Worm (Caenorhabditis elegans) whole organism, early embryonic: ENCODE measurements around the gene C27B7.9.

ENCODE experiments used
- B0310.2 ChIP-seq: sonication (generic microtip); optimal IDR thresholded peaks from 2 replicates; lab custom pipeline; 2016; ENCODE audit warnings: mild to moderate bottlenecking, missing genetic modification characterization, missing compliant biosample characterization
- aly-1 ChIP-seq: sonication (generic microtip); optimal IDR thresholded peaks from 2 replicates; lab custom pipeline; 2016; ENCODE audit warnings: missing genetic modification characterization, missing compliant biosample characterization
- ama-1 ChIP-seq: fragments of 150-350 bp; optimal IDR thresholded peaks from 2 replicates; lab custom pipeline; 2014
- ceh-13 ChIP-seq: fragments of 200-800 bp; sonication (Bioruptor generic); optimal IDR thresholded peaks from 2 replicates; lab custom pipeline; 2018; ENCODE audit warnings: mild to moderate bottlenecking, missing genetic modification characterization, missing compliant biosample characterization
- ets-7 ChIP-seq: sonication (generic microtip); optimal IDR thresholded peaks from 2 replicates; lab custom pipeline; 2016; ENCODE audit warnings: missing genotype, missing genetic modification characterization, missing compliant biosample characterization
- flt-1 ChIP-seq: fragments of 200-800 bp; sonication (Bioruptor generic); IDR thresholded peaks from 2 replicates; pipeline ENCODE4 v1.3.6; 2022; ENCODE audit warnings: missing genetic modification characterization, missing compliant biosample characterization
- hmbx-1 ChIP-seq: sonication (generic microtip); optimal IDR thresholded peaks from 2 replicates; lab custom pipeline; 2016; ENCODE audit warnings: mild to moderate bottlenecking, missing genetic modification characterization, missing compliant biosample characterization
- hmg-4 ChIP-seq: fragments of 200-800 bp; sonication (Bioruptor generic); optimal IDR thresholded peaks from 2 replicates; lab custom pipeline; 2018; ENCODE audit warnings: mild to moderate bottlenecking, missing genetic modification characterization, missing compliant biosample characterization
- tra-4 ChIP-seq: sonication (generic microtip); optimal IDR thresholded peaks from 2 replicates; lab custom pipeline; 2017; ENCODE audit warnings: missing genetic modification characterization, missing compliant biosample characterization

DNA sequence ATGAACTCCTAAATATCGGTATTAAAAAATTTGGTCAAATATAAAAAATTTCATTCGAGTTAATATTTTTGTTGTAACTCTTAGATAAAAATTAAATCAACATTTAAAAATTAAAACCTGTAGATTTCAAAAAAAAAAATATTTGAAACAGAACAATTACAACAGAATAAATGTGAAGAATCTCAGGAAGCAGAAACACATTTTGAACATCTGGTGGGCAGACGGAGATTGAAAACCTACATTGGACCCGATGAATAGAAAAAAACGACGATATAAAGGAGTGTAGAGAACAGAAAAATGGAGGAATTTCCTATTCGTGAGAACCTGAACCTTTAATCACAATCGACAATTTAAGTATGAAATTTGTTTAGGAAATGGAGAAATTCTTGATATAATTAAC lies 8.2 kb upstream of the C27B7.9 start:
- TF ChIP-seq ama-1 (lab: Kevin White, UChicago): no peak
- TF ChIP-seq B0310.2 (tag; lab: Kevin White, UChicago): no peak
- no peak for TF ChIP-seq ceh-13 (GFP tag; lab: Kevin White, UChicago)
- no peak for TF ChIP-seq flt-1 (GFP tag; lab: Robert Waterston, UW)
- TF ChIP-seq hmbx-1 (tag; lab: Kevin White, UChicago): no peak
- TF ChIP-seq aly-1: no peak
- TF ChIP-seq ets-7 (tag; lab: Kevin White, UChicago): no peak
- no peak for TF ChIP-seq tra-4 (tag; lab: Kevin White, UChicago)
- no peak for TF ChIP-seq hmg-4 (GFP tag; lab: Kevin White, UChicago)
